Worm (Caenorhabditis elegans): ENCODE measurements around the gene mbk-1.

The mbk-1 gene

DNA sequence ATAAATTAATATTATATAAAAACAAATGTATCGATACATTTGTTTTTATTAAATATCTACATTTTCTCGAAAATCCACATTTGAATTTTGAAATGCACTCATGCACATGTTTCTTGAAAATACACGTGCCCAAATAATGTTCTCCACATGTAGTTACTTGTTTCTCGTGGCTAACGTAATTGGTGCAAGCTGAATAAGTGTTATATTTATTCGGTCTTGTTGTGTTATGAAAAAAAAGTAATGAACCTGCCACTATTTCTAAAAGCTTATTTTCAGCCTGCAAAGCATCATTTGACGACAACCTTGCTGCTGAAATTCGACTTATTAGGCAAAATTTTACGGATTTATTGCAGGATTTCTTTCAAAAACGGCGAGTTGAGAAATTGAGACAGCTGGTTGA, 10.9 kb downstream of the mbk-1 start (continued):
- no peak for TF ChIP-seq vab-15 (tag; optimal IDR thresholded peaks at IDR 0.05)
- TF ChIP-seq fkh-4 (tag; optimal IDR thresholded peaks at IDR 0.05; ENCODE audit: borderline replicate concordance) = peak; percentile 47
- no peak for TF ChIP-seq mef-2 (tag; optimal IDR thresholded peaks at IDR 0.05)
- TF ChIP-seq sox-4 (tag; optimal IDR thresholded peaks at IDR 0.05) = peak; percentile 75
- peak; percentile 79 for TF ChIP-seq nhr-20 (tag; optimal IDR thresholded peaks at IDR 0.05)
- peak; percentile 75 for TF ChIP-seq aly-2 (tag; optimal IDR thresholded peaks at IDR 0.05)
- TF ChIP-seq pag-3 (tag; optimal IDR thresholded peaks at IDR 0.05; ENCODE audit: borderline replicate concordance, insufficient read depth) = no peak
- peak; percentile 90 for TF ChIP-seq irx-1 (tag; optimal IDR thresholded peaks at IDR 0.05)
- no peak for TF ChIP-seq alr-1 (tag; optimal IDR thresholded peaks at IDR 0.05; ENCODE audit: borderline replicate concordance)
- TF ChIP-seq swsn-7 (tag; optimal IDR thresholded peaks at IDR 0.05) = peak; percentile 79
- TF ChIP-seq snpc-4 (tag; optimal IDR thresholded peaks at IDR 0.05) = peak; percentile 80
- TF ChIP-seq elt-2 (tag; optimal IDR thresholded peaks at IDR 0.05) = peak; percentile 75
- no peak for TF ChIP-seq hlh-17 (GFP tag; optimal IDR thresholded peaks at IDR 0.05; ENCODE audit: borderline replicate concordance)

DNA sequence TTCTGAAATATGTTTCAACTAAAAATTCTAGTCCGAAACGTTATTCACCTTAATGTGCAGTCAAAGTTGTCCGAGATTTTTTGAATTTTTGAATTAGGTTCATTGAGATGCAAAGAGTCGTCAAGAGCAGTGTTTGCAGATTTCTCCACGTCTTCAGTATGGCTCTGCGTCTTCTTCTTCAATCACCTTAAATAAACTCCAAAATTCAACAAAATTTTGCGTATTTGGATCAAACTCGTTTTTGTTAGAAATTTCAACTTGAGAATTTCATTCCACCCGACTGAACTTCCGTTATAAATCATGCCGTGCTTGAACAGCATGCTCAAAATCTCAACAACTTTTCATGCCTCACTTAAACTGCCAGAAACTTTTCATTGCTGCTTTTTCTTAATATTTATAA, 12.3 kb downstream of the mbk-1 start, which contains the start of gene T04C10.3:
T04C10.3 (plus strand) TSS at position 301 of the 400 bp plus-strand sequence.
- TF ChIP-seq lin-15B (tag; optimal IDR thresholded peaks at IDR 0.05) (no peak), sptf-1 (tag; optimal IDR thresholded peaks at IDR 0.05) (no peak), nhr-12 (tag; optimal IDR thresholded peaks at IDR 0.05) (no peak), ztf-11 (tag; optimal IDR thresholded peaks at IDR 0.05) (no peak), pax-3 (tag; optimal IDR thresholded peaks at IDR 0.05) (no peak), nhr-28 (tag; optimal IDR thresholded peaks at IDR 0.05) (no peak), sup-37 (GFP tag; optimal IDR thresholded peaks at IDR 0.05) (no peak), hlh-4 (tag; optimal IDR thresholded peaks at IDR 0.05) (no peak), zag-1 (tag; optimal IDR thresholded peaks at IDR 0.05) (no peak), jun-1 (tag; optimal IDR thresholded peaks at IDR 0.05) (no peak), efl-3 (GFP tag; optimal IDR thresholded peaks at IDR 0.05) (no peak), ceh-82 (tag; optimal IDR thresholded peaks at IDR 0.05) (no peak), egl-27 (tag; optimal IDR thresholded peaks at IDR 0.05) (no peak), fkh-8 (tag; optimal IDR thresholded peaks at IDR 0.05) (no peak)

ce11 chrX:14810718-14811117, 13.6 kb downstream of the mbk-1 start, which contains the start of gene atf-4:
Gene atf-4, minus strand, starts transcription at chrX:14810810.
- peak; percentile 91 for TF ChIP-seq nhr-19 (GFP tag; conservative IDR thresholded peaks at IDR 0.05)
- TF ChIP-seq fos-1 (tag; optimal IDR thresholded peaks at IDR 0.05) = peak; percentile 37
- TF ChIP-seq hpl-2 (GFP tag; optimal IDR thresholded peaks at IDR 0.05) = no peak
- peak; percentile 28 for TF ChIP-seq irx-1 (tag; optimal IDR thresholded peaks at IDR 0.05)
- TF ChIP-seq nhr-85 (tag) = peak; percentile 85
- TF ChIP-seq mdl-1 (tag; optimal IDR thresholded peaks at IDR 0.05) = peak in 1 of 2 experiments; percentile 87
- no peak for TF ChIP-seq aha-1 (tag; optimal IDR thresholded peaks at IDR 0.05)
- no peak for TF ChIP-seq skn-1 (tag; optimal IDR thresholded peaks at IDR 0.05)
- TF ChIP-seq ceh-82 (tag; optimal IDR thresholded peaks at IDR 0.05) = peak in 2 of 3 experiments; percentile 20 to 41
- peak; percentile 82 for TF ChIP-seq nhr-47 (tag; optimal IDR thresholded peaks at IDR 0.05)
- no peak for TF ChIP-seq alr-1 (tag; optimal IDR thresholded peaks at IDR 0.05; ENCODE audit: borderline replicate concordance)
- no peak for TF ChIP-seq vab-15 (tag; optimal IDR thresholded peaks at IDR 0.05)
- TF ChIP-seq lir-3 (tag; optimal IDR thresholded peaks at IDR 0.05; ENCODE audit: poor library complexity) = no peak
- TF ChIP-seq zip-4 (GFP tag; optimal IDR thresholded peaks at IDR 0.05) = no peak
- no peak for TF ChIP-seq tlp-1 (tag; optimal IDR thresholded peaks at IDR 0.05)
- no peak for TF ChIP-seq isw-1 (GFP tag; IDR thresholded peaks at IDR 0.05)
- TF ChIP-seq efl-1 (optimal IDR thresholded peaks at IDR 0.05) = peak; percentile 52 to 70
- TF ChIP-seq efl-1 (GFP tag; optimal IDR thresholded peaks at IDR 0.05 in 1 of 2) = peak; percentile 75 to 97
- no peak for TF ChIP-seq ces-1 (GFP tag; optimal IDR thresholded peaks at IDR 0.05)
- no peak for TF ChIP-seq unc-98 (GFP tag; IDR thresholded peaks at IDR 0.05)
- TF ChIP-seq unc-130 (tag; optimal IDR thresholded peaks at IDR 0.05) = peak; percentile 73
- TF ChIP-seq lin-14 (GFP tag; optimal IDR thresholded peaks at IDR 0.05) = peak; percentile 90
- no peak for TF ChIP-seq ceh-88 (GFP tag; IDR thresholded peaks at IDR 0.05)
- TF ChIP-seq egl-13 (tag; optimal IDR thresholded peaks at IDR 0.05) = peak; percentile 60
- peak in 2 of 6 experiments; percentile 43 to 56 for TF ChIP-seq elt-3 (tag; optimal IDR thresholded peaks at IDR 0.05)
- peak; percentile 74 for TF ChIP-seq rnt-1 (tag; optimal IDR thresholded peaks at IDR 0.05)
- peak; percentile 17 for TF ChIP-seq pax-3 (tag; optimal IDR thresholded peaks at IDR 0.05)
- TF ChIP-seq fkh-10 (GFP tag; optimal IDR thresholded peaks at IDR 0.05) = no peak
- no peak for TF ChIP-seq hlh-17 (GFP tag; optimal IDR thresholded peaks at IDR 0.05; ENCODE audit: borderline replicate concordance)
